Worm (Caenorhabditis elegans): Measurements from ENCODE around the gene M01A8.1.

DNA sequence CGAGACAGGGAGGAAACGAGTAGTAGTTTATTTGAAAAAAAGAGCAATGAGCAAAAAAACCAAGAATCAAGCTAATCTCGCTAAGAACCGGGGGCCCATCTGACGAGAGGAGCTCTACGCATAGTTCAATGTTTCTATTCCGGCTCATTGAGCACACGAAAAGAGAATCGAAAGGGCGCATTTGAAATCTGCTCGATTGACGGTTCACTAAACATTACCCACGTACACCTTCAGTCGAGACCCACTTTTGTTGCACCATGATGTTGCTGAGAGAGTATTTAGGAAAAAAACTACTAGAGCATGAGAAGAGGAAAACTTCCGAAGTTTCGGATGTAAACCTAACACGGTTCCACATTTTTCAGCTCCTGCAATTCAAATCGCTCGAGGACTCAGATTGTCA lies 32.1 kb upstream of the M01A8.1 start:
- TF ChIP-seq jun-1 (tag; optimal IDR thresholded peaks at IDR 0.05) (no peak), mab-9 (GFP tag; IDR thresholded peaks at IDR 0.05) (no peak), skn-1 (tag; optimal IDR thresholded peaks at IDR 0.05) (no peak), zag-1 (tag; optimal IDR thresholded peaks at IDR 0.05) (no peak), fkh-10 (GFP tag; optimal IDR thresholded peaks at IDR 0.05) (no peak), nhr-11 (tag; optimal IDR thresholded peaks at IDR 0.05) (no peak), ztf-11 (tag; optimal IDR thresholded peaks at IDR 0.05) (no peak), pqm-1 (tag; optimal IDR thresholded peaks at IDR 0.05) (no peak), nhr-77 (tag; optimal IDR thresholded peaks at IDR 0.05) (no peak), nhr-237 (tag; optimal IDR thresholded peaks at IDR 0.05) (no peak), isw-1 (GFP tag; IDR thresholded peaks at IDR 0.05) (no peak), snpc-4 (tag; optimal IDR thresholded peaks at IDR 0.05) (no peak), ztf-4 (tag; optimal IDR thresholded peaks at IDR 0.05) (no peak)

Data from whole organism, L1 larva.